Worm (Caenorhabditis elegans) whole organism, mixed stage, embryonic: ENCODE measurements around the gene F02D8.4.

ENCODE experiments used
- hlh-1 ChIP-seq: fragments of 150-350 bp; optimal IDR thresholded peaks from 2 replicates; lab custom pipeline; 2014; ENCODE audit warnings: missing biosample characterization, missing genetic modification reagents, missing genetic modification characterization
- lin-13 ChIP-seq: fragments of 150-350 bp; optimal IDR thresholded peaks from 2 replicates; lab custom pipeline; 2014; ENCODE audit warnings: missing biosample characterization, missing genetic modification characterization
- mab-5 ChIP-seq: fragments of 150-350 bp; optimal IDR thresholded peaks from 2 replicates; lab custom pipeline; 2014; ENCODE audit warnings: missing biosample characterization, missing genetic modification characterization
- mep-1 ChIP-seq: fragments of 150-350 bp; optimal IDR thresholded peaks from 2 replicates; lab custom pipeline; 2017; ENCODE audit warnings: missing biosample characterization, missing genetic modification reagents, missing genetic modification characterization, inconsistent platforms
- nhr-12 ChIP-seq: fragments of 150-350 bp; optimal IDR thresholded peaks from 2 replicates; lab custom pipeline; 2014; ENCODE audit warnings: missing biosample characterization, missing genetic modification characterization
- nhr-237 ChIP-seq: fragments of 150-350 bp; optimal IDR thresholded peaks from 2 replicates; lab custom pipeline; 2014; ENCODE audit warnings: missing biosample characterization, missing genetic modification characterization
- snpc-4 ChIP-seq: fragments of 150-350 bp; optimal IDR thresholded peaks from 2 replicates; lab custom pipeline; 2014; ENCODE audit warnings: missing biosample characterization, missing genetic modification characterization
- ztf-11 ChIP-seq: fragments of 150-350 bp; optimal IDR thresholded peaks from 2 replicates; lab custom pipeline; 2014; ENCODE audit warnings: missing biosample characterization, missing genetic modification characterization

DNA sequence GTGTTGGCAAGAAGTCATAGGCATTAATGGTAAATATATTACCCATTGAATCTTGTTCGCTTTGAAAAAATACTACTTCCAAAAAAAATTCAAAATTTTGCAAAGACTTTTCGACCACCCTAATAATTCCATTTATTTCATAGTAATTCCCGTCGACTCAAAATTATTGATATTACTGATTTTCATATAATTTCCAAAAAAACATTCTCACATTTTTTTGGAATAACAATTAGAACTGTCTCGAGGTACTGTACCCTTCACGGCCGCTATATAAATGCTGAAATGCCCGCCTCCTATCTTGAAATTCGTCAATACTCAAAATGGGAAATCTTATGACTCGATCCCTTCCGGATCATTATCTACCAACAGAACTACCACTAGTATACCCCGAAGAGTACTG, 38.9 kb downstream of the F02D8.4 start, which contains the start of gene F14H8.4:
- no peak for TF ChIP-seq nhr-12 (tag; lab: Kevin White, UChicago)
- TF ChIP-seq snpc-4 (tag; lab: Kevin White, UChicago) = no peak
- no peak for TF ChIP-seq nhr-237 (tag; lab: Kevin White, UChicago)
- no peak for TF ChIP-seq mab-5 (tag; lab: Kevin White, UChicago)
- no peak for TF ChIP-seq hlh-1 (tag; lab: Kevin White, UChicago)
- no peak for TF ChIP-seq lin-13 (tag; lab: Kevin White, UChicago)
- no peak for TF ChIP-seq mep-1 (tag; lab: Kevin White, UChicago)
- no peak for TF ChIP-seq ztf-11 (tag; lab: Kevin White, UChicago)
